Fruit fly (Drosophila melanogaster) whole organism, wandering third instar larva: ENCODE results near the gene Ada2a.

Experiments used
- Abd-B ChIP-seq: fragments of >200 bp; optimal IDR thresholded peaks from 2 replicates; lab custom pipeline; 2017; ENCODE audit warnings: missing biosample characterization, missing genetic modification characterization
- CG32264 ChIP-seq: fragments of 200-800 bp; sonication (Bioruptor generic); optimal IDR thresholded peaks from 2 replicates; lab custom pipeline; 2016; ENCODE audit warnings: missing biosample characterization, missing genetic modification characterization
- CG9705 ChIP-seq: fragments of 200-800 bp; sonication (Bioruptor generic); optimal IDR thresholded peaks from 2 replicates; lab custom pipeline; 2018; ENCODE audit warnings: missing biosample characterization, mild to moderate bottlenecking, missing genetic modification characterization
- CrebA ChIP-seq: fragments of 200-800 bp; sonication (Bioruptor generic); optimal IDR thresholded peaks from 2 replicates; lab custom pipeline; 2016; ENCODE audit warnings: missing biosample characterization, mild to moderate bottlenecking, missing genetic modification characterization, borderline replicate concordance
- Dif ChIP-seq: fragments of 200-275, 200-300 bp; sonication (Bioruptor generic); optimal IDR thresholded peaks from 2 replicates; lab custom pipeline; 2018; ENCODE audit warnings: missing biosample characterization, missing genetic modification characterization; ENCODE audit not compliant: partially characterized antibody
- GATAd ChIP-seq: sonication (Bioruptor generic); optimal IDR thresholded peaks from 2 replicates; lab custom pipeline; 2016; ENCODE audit warnings: missing biosample characterization, missing genetic modification characterization
- HLH106 ChIP-seq: fragments of 200-800 bp; optimal IDR thresholded peaks from 3 replicates; lab custom pipeline; 2019; ENCODE audit warnings: missing biosample characterization, mild to moderate bottlenecking, missing genetic modification characterization, moderate library complexity
- Hnf4 ChIP-seq: fragments of 200-800 bp; sonication (Bioruptor generic); optimal IDR thresholded peaks from 2 replicates; lab custom pipeline; 2016; ENCODE audit warnings: missing biosample characterization, mild to moderate bottlenecking, missing genetic modification characterization
- Hr78 ChIP-seq: fragments of >200 bp; optimal IDR thresholded peaks from 2 replicates; lab custom pipeline; 2017; ENCODE audit warnings: missing biosample characterization, missing genetic modification characterization
- Hr83 ChIP-seq: fragments of 200-300 bp; sonication (Bioruptor generic); optimal IDR thresholded peaks from 2 replicates; lab custom pipeline; 2016; ENCODE audit warnings: missing biosample characterization, mild to moderate bottlenecking, missing genetic modification characterization, moderate library complexity; ENCODE audit not compliant: poor library complexity, severe bottlenecking
- Jra ChIP-seq: sonication (Bioruptor generic); optimal IDR thresholded peaks from 2 replicates; lab custom pipeline; 2016; ENCODE audit warnings: missing biosample characterization, missing genetic modification characterization
- Mio ChIP-seq: sonication (Bioruptor generic); optimal IDR thresholded peaks from 2 replicates; lab custom pipeline; 2016; ENCODE audit warnings: missing biosample characterization, missing genetic modification characterization
- N ChIP-seq: fragments of >200 bp; optimal IDR thresholded peaks from 2 replicates; lab custom pipeline; 2018; ENCODE audit warnings: missing biosample characterization, missing external identifiers, missing genetic modification characterization
- OdsH ChIP-seq: fragments of 200-800 bp; sonication (Bioruptor generic); optimal IDR thresholded peaks from 2 replicates; lab custom pipeline; 2016; ENCODE audit warnings: missing biosample characterization, mild to moderate bottlenecking, missing genetic modification characterization
- Rel ChIP-seq, 2 experiments: fragments of 200-800 bp; sonication (Bioruptor generic) in 1 of 2; optimal IDR thresholded peaks; 2 replicates in 1 of 2; 3 replicates in 1 of 2; lab custom pipeline; 2016 to 2019; ENCODE audit warnings: mild to moderate bottlenecking in 2 of 2, missing biosample characterization in 2 of 2, missing genetic modification characterization in 2 of 2, moderate library complexity in 1 of 2
- Sp1 ChIP-seq: fragments of 200-800 bp; sonication (Bioruptor generic); optimal IDR thresholded peaks from 3 replicates; lab custom pipeline; 2019; ENCODE audit warnings: missing biosample characterization, mild to moderate bottlenecking, missing genetic modification characterization, moderate library complexity
- Vsx2 ChIP-seq: fragments of 200-300, 225-300 bp; sonication (Bioruptor generic); optimal IDR thresholded peaks from 2 replicates; lab custom pipeline; 2018; ENCODE audit warnings: missing biosample characterization, missing genetic modification characterization; ENCODE audit not compliant: partially characterized antibody
- br ChIP-seq: fragments of 200-800 bp; sonication (Bioruptor generic); optimal IDR thresholded peaks from 2 replicates; lab custom pipeline; 2016; ENCODE audit warnings: missing biosample characterization, missing genetic modification characterization
- brk ChIP-seq: fragments of 200-800 bp; sonication (Bioruptor generic); optimal IDR thresholded peaks from 2 replicates; lab custom pipeline; 2016; ENCODE audit warnings: missing biosample characterization, mild to moderate bottlenecking, missing genetic modification characterization
- dl ChIP-seq, 2 experiments: fragments of 175-275, 200-275 bp in 1 of 2; fragments of 200-275 bp in 1 of 2; sonication (Bioruptor generic); optimal IDR thresholded peaks; lab custom pipeline; 2018; ENCODE audit warnings: mild to moderate bottlenecking in 2 of 2, missing biosample characterization in 2 of 2, missing genetic modification characterization in 2 of 2, moderate library complexity in 2 of 2; ENCODE audit not compliant: partially characterized antibody in 2 of 2, insufficient read depth in 1 of 2
- dmrt93B ChIP-seq: fragments of 200-800 bp; sonication (Bioruptor generic); optimal IDR thresholded peaks from 2 replicates; lab custom pipeline; 2018; ENCODE audit warnings: missing biosample characterization, mild to moderate bottlenecking, missing genetic modification characterization
- dsf ChIP-seq: sonication (Bioruptor generic); optimal IDR thresholded peaks from 2 replicates; lab custom pipeline; 2016; ENCODE audit warnings: missing biosample characterization, missing genetic modification characterization, borderline replicate concordance
- ey ChIP-seq: fragments of 200-800 bp; sonication (Bioruptor generic); optimal IDR thresholded peaks from 2 replicates; lab custom pipeline; 2016; ENCODE audit warnings: missing biosample characterization, missing genetic modification characterization
- foxo ChIP-seq, 2 experiments: fragments of 200-800 bp; sonication (Bioruptor generic); optimal IDR thresholded peaks; 2 replicates in 1 of 2; 3 replicates in 1 of 2; lab custom pipeline; 2016 to 2017; ENCODE audit warnings: missing biosample characterization in 2 of 2, missing genetic modification characterization in 2 of 2
- fru ChIP-seq: fragments of 200-800 bp; sonication (Bioruptor generic); optimal IDR thresholded peaks from 3 replicates; lab custom pipeline; 2016; ENCODE audit warnings: missing biosample characterization, mild to moderate bottlenecking, missing genetic modification characterization
- h ChIP-seq: fragments of 200-800 bp; sonication (Bioruptor generic); optimal IDR thresholded peaks from 3 replicates; lab custom pipeline; 2016; ENCODE audit warnings: missing biosample characterization, mild to moderate bottlenecking, missing genetic modification characterization
- jim ChIP-seq: fragments of 175-275, 200-325 bp; sonication (Bioruptor generic); optimal IDR thresholded peaks from 2 replicates; lab custom pipeline; 2016; ENCODE audit warnings: missing biosample characterization, mild to moderate bottlenecking, missing genetic modification characterization
- lola ChIP-seq: fragments of >200 bp; optimal IDR thresholded peaks from 2 replicates; lab custom pipeline; 2017; ENCODE audit warnings: missing biosample characterization, missing genetic modification characterization
- pan ChIP-seq: fragments of >200 bp; optimal IDR thresholded peaks from 2 replicates; lab custom pipeline; 2017
- psq ChIP-seq: fragments of 200-800 bp; sonication (Bioruptor generic); optimal IDR thresholded peaks from 3 replicates; lab custom pipeline; 2017; ENCODE audit warnings: missing biosample characterization, mild to moderate bottlenecking, missing genetic modification characterization, moderate library complexity
- rgr ChIP-seq: fragments of 200-800 bp; sonication (Bioruptor generic); optimal IDR thresholded peaks from 3 replicates; lab custom pipeline; 2016; ENCODE audit warnings: missing biosample characterization, mild to moderate bottlenecking, missing genetic modification characterization
- sage ChIP-seq: fragments of 200-800 bp; sonication (Bioruptor generic); optimal IDR thresholded peaks from 2 replicates; lab custom pipeline; 2016; ENCODE audit warnings: missing biosample characterization, mild to moderate bottlenecking, missing genetic modification characterization
- sv ChIP-seq: fragments of 200-800 bp; sonication (Bioruptor generic); optimal IDR thresholded peaks from 3 replicates; lab custom pipeline; 2016; ENCODE audit warnings: missing biosample characterization, missing genetic modification characterization
- tai ChIP-seq: sonication (Bioruptor generic); optimal IDR thresholded peaks from 2 replicates; lab custom pipeline; 2016; ENCODE audit warnings: missing biosample characterization, missing genetic modification characterization
- usp ChIP-seq: fragments of >200 bp; optimal IDR thresholded peaks from 2 replicates; lab custom pipeline; 2017; ENCODE audit warnings: missing biosample characterization, missing genetic modification characterization
- woc ChIP-seq: sonication (Bioruptor generic); optimal IDR thresholded peaks from 2 replicates; lab custom pipeline; 2016; ENCODE audit warnings: missing biosample characterization, mild to moderate bottlenecking, missing genetic modification characterization

Ada2a gene

DNA sequence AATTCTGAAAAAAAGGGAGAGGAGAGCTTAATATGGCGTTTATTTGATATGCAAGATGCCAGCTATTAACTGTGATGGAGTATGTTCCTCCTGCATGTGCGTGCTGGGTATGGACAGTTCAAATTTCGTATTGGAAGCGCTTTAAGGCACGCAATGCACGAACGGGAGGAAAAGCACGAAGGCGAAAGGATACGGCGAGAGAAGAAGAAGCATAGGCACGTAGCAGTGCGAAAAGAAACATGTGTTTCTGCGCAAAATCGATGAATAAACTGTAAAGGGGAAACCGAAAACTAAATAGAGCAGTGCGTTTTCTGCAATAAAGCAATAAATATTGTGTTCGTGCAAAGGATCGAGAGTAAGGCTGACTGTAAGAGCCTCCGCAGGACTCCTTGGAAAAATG lies 39.4 kb downstream of the Ada2a start, which contains the start of gene CG14314:
TSS of gene CG14314 (plus strand) at position 243 of the 400 bp plus-strand sequence.
- TF ChIP-seq brk (GFP tag; lab: Kevin White, UChicago) (no peak), Vsx2 (GFP tag; lab: Kevin White, UChicago) (no peak), fru (GFP tag; lab: Kevin White, UChicago) (no peak), jim (no peak), CG9705 (GFP tag; lab: Kevin White, UChicago) (no peak), CG32264 (GFP tag; lab: Kevin White, UChicago) (no peak), Dif (no peak), Hr83 (GFP tag; lab: Kevin White, UChicago) (no peak), sage (no peak), ey (no peak), h (GFP tag; lab: Kevin White, UChicago) (no peak), usp (GFP tag; lab: Kevin White, UChicago) (no peak), OdsH (no peak), Abd-B (GFP tag; lab: Kevin White, UChicago) (no peak), lola (GFP tag; lab: Kevin White, UChicago) (no peak), sv (GFP tag; lab: Kevin White, UChicago) (no peak), CrebA (GFP tag; lab: Kevin White, UChicago) (no peak), foxo (GFP tag; optimal IDR thresholded peaks at IDR 0.05; lab: Kevin White, UChicago) (no peak), Hr78 (GFP tag; lab: Kevin White, UChicago) (no peak), Sp1 (GFP tag; lab: Kevin White, UChicago) (no peak)
- TF ChIP-seq, all 38 proteins: peak for 0

DNA sequence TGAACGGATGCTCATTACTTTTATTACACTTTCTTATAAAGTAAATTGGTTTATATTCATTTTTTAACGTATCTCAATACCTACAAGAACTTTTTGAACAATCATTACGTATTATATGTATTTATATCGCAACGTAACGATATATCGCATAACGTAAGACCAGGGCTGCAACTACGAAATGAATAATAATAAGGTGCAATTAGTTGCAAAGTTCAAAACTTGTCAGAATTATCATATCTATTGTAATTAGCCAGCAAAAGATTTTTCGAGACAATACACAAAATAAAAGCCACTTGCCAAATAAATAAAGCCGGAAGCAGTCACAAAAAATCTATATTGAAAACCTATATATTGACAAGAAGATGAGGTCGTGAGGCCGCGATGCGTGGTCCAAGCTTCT lies 40.0 kb downstream of the Ada2a start:
- TF ChIP-seq N (GFP tag; lab: Kevin White, UChicago) (no peak), foxo (GFP tag; optimal IDR thresholded peaks at IDR 0.05; lab: Kevin White, UChicago) (peak in 1 of 2 experiments; percentile 51), Rel (GFP tag; optimal IDR thresholded peaks at IDR 0.05; lab: Kevin White, UChicago) (no peak), Rel (tag; optimal IDR thresholded peaks at IDR 0.05; lab: Kevin White, UChicago) (no peak), woc (peak; percentile 35), Hr83 (GFP tag; lab: Kevin White, UChicago) (peak; percentile 24), psq (GFP tag; lab: Kevin White, UChicago) (peak; percentile 1), Mio (GFP tag; lab: Kevin White, UChicago) (no peak), Vsx2 (GFP tag; lab: Kevin White, UChicago) (no peak), h (GFP tag; lab: Kevin White, UChicago) (peak; percentile 55), ey (peak; percentile 53), dsf (GFP tag; lab: Kevin White, UChicago) (peak; percentile 3), sv (GFP tag; lab: Kevin White, UChicago) (peak; percentile 12), rgr (peak; percentile 47), dl (GFP tag; optimal IDR thresholded peaks at IDR 0.05; lab: Kevin White, UChicago; ENCODE audit: insufficient read depth in 1 of 2, partially characterized antibody in 2 of 2) (no peak), Hnf4 (GFP tag; lab: Kevin White, UChicago) (no peak), br (peak; percentile 35), fru (GFP tag; lab: Kevin White, UChicago) (peak; percentile 23), dmrt93B (no peak), tai (GFP tag; lab: Kevin White, UChicago) (no peak), Jra (peak; percentile 4), brk (GFP tag; lab: Kevin White, UChicago) (no peak), GATAd (no peak), HLH106 (tag; lab: Kevin White, UChicago) (no peak), pan (lab: Kevin White, UChicago) (no peak)

DNA sequence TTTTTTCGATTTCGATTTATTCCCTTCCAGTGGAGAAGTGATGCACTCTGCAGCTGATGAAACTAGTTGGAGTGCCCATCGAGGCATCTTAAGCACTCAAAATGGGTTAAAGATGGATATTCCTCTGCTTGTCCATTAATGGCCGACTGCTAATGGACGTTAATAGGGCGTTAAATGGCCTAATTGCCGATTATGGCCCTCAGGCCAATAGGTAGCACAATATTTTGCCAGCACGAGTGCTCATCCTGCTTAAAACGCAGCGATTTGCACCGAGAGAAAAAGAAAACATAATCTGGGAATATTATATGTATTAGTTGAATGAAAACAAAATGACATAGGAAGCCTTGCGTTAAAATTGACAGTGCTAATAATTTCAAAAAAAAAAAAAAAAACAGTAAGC lies 46.8 kb downstream of the Ada2a start, which contains the start of gene CG44158:
TSS of gene CG44158 (plus strand) at position 301 of the 400 bp plus-strand sequence.
- TF ChIP-seq jim (no peak), CrebA (GFP tag; lab: Kevin White, UChicago) (no peak), OdsH (no peak), CG32264 (GFP tag; lab: Kevin White, UChicago) (no peak), HLH106 (tag; lab: Kevin White, UChicago) (no peak), br (no peak), dsf (GFP tag; lab: Kevin White, UChicago) (no peak), Mio (GFP tag; lab: Kevin White, UChicago) (no peak), woc (no peak)
